Worm (Caenorhabditis elegans): ENCODE results near the gene T07F10.5.

The T07F10.5 gene

ce11 chrV:12859144-12859543 lies 6.6 kb upstream of the T07F10.5 start, which contains the start of gene anp-1:
Gene anp-1, plus strand, starts transcription at chrV:12859444.
- TF ChIP-seq lin-39 (tag; optimal IDR thresholded peaks at IDR 0.05) (no peak), peb-1 (tag; optimal IDR thresholded peaks at IDR 0.05) (no peak)

- TF ChIP-seq unc-39 (tag; optimal IDR thresholded peaks at IDR 0.05) (no peak), Y55F3AM.14 (GFP tag; optimal IDR thresholded peaks at IDR 0.05) (no peak), sma-9 (GFP tag; optimal IDR thresholded peaks at IDR 0.05) (no peak), sma-9 (tag; optimal IDR thresholded peaks at IDR 0.05) (no peak), blmp-1 (tag; optimal IDR thresholded peaks at IDR 0.05; ENCODE audit: insufficient read depth) (no peak), crh-2 (tag; optimal IDR thresholded peaks at IDR 0.05) (no peak), nhr-237 (tag; optimal IDR thresholded peaks at IDR 0.05) (no peak), sem-4 (tag; optimal IDR thresholded peaks at IDR 0.05) (no peak), alr-1 (tag; optimal IDR thresholded peaks at IDR 0.05) (no peak)
Observed at ce11 chrV:12867997-12868396, 2.3 kb downstream of the T07F10.5 start, which contains the start of gene nspg-1. Gene nspg-1, minus strand, starts transcription at chrV:12868097.

- peak; percentile 83 for TF ChIP-seq crh-2 (tag; optimal IDR thresholded peaks at IDR 0.05)
- peak; percentile 80 for TF ChIP-seq nhr-21 (tag; optimal IDR thresholded peaks at IDR 0.05)
- TF ChIP-seq ztf-11 (tag; optimal IDR thresholded peaks at IDR 0.05) = no peak
- TF ChIP-seq nhr-129 (tag; optimal IDR thresholded peaks at IDR 0.05) = peak; percentile 59
- TF ChIP-seq dmd-4 (tag; optimal IDR thresholded peaks at IDR 0.05) = no peak
- TF ChIP-seq nhr-10 (tag; optimal IDR thresholded peaks at IDR 0.05) = peak; percentile 2
- peak; percentile 71 to 91 for TF ChIP-seq lsy-2 (tag; optimal IDR thresholded peaks at IDR 0.05)
- peak; percentile 83 for TF ChIP-seq nhr-25 (tag; optimal IDR thresholded peaks at IDR 0.05)
- no peak for TF ChIP-seq nhr-23 (tag; optimal IDR thresholded peaks at IDR 0.05)
- no peak for TF ChIP-seq unc-39 (tag; optimal IDR thresholded peaks at IDR 0.05)
- TF ChIP-seq fos-1 (tag; optimal IDR thresholded peaks at IDR 0.05) = peak; percentile 57
- TF ChIP-seq peb-1 (tag; optimal IDR thresholded peaks at IDR 0.05) = no peak
- TF ChIP-seq nhr-77 (tag; optimal IDR thresholded peaks at IDR 0.05) = no peak
- no peak for TF ChIP-seq unc-62 (GFP tag; optimal IDR thresholded peaks at IDR 0.05)
- no peak for TF ChIP-seq aly-2 (tag; optimal IDR thresholded peaks at IDR 0.05)
- TF ChIP-seq nhr-11 (tag; optimal IDR thresholded peaks at IDR 0.05) = no peak
- peak; percentile 30 for TF ChIP-seq skn-1 (tag; optimal IDR thresholded peaks at IDR 0.05)
- peak; percentile 50 for TF ChIP-seq ceh-16 (tag; optimal IDR thresholded peaks at IDR 0.05)
- TF ChIP-seq blmp-1 (tag; optimal IDR thresholded peaks at IDR 0.05; ENCODE audit: insufficient read depth) = peak; percentile 36
- TF ChIP-seq mab-5 (tag; optimal IDR thresholded peaks at IDR 0.05) = peak; percentile 83
- no peak for TF ChIP-seq alr-1 (tag; optimal IDR thresholded peaks at IDR 0.05)
- peak; percentile 17 for TF ChIP-seq Y55F3AM.14 (GFP tag; optimal IDR thresholded peaks at IDR 0.05)
- TF ChIP-seq lin-11 (tag; optimal IDR thresholded peaks at IDR 0.05) = peak; percentile 76
- no peak for TF ChIP-seq elt-3 (tag; optimal IDR thresholded peaks at IDR 0.05)
- TF ChIP-seq snpc-4 (tag; optimal IDR thresholded peaks at IDR 0.05) = peak; percentile 76
- TF ChIP-seq ama-1 (optimal IDR thresholded peaks at IDR 0.05) = peak; percentile 34
- TF ChIP-seq nhr-6 (tag; optimal IDR thresholded peaks at IDR 0.05) = no peak
- TF ChIP-seq C34F6.9 (tag; optimal IDR thresholded peaks at IDR 0.05) = peak; percentile 86
- no peak for TF ChIP-seq nhr-12 (tag; optimal IDR thresholded peaks at IDR 0.05)
- TF ChIP-seq lin-39 (tag; optimal IDR thresholded peaks at IDR 0.05) = no peak
- TF ChIP-seq mbf-1 (tag; optimal IDR thresholded peaks at IDR 0.05) = no peak
- TF ChIP-seq mdl-1 (tag; optimal IDR thresholded peaks at IDR 0.05) = no peak
- no peak for TF ChIP-seq ztf-1 (GFP tag; conservative IDR thresholded peaks at IDR 0.05)
- TF ChIP-seq sma-3 (GFP tag; optimal IDR thresholded peaks at IDR 0.05) = peak; percentile 95
- TF ChIP-seq elt-1 (tag; optimal IDR thresholded peaks at IDR 0.05) = no peak
- TF ChIP-seq lin-13 (GFP tag; optimal IDR thresholded peaks at IDR 0.05) = peak; percentile 89
- TF ChIP-seq zag-1 (tag; optimal IDR thresholded peaks at IDR 0.05) = no peak
- peak; percentile 95 for TF ChIP-seq unc-55 (GFP tag; optimal IDR thresholded peaks at IDR 0.05)
- TF ChIP-seq R02D3.7 (tag; optimal IDR thresholded peaks at IDR 0.05) = peak; percentile 61
- TF ChIP-seq gmeb-1 (tag; optimal IDR thresholded peaks at IDR 0.05) = peak; percentile 99
- peak; percentile 88 for TF ChIP-seq F13H6.1 (tag; optimal IDR thresholded peaks at IDR 0.05)
- peak; percentile 97 for TF ChIP-seq sma-9 (GFP tag; optimal IDR thresholded peaks at IDR 0.05)
- no peak for TF ChIP-seq sma-9 (tag; optimal IDR thresholded peaks at IDR 0.05)
- TF ChIP-seq sem-4 (tag; optimal IDR thresholded peaks at IDR 0.05) = peak; percentile 35
- TF ChIP-seq egl-27 (tag; optimal IDR thresholded peaks at IDR 0.05) = peak; percentile 59
- no peak for TF ChIP-seq ztf-4 (tag; optimal IDR thresholded peaks at IDR 0.05)
Observed at ce11 chrV:12869948-12870347, 4.2 kb downstream of the T07F10.5 start, which contains the start of gene T07F10.3. Gene T07F10.3, minus strand, starts transcription at chrV:12870045.
